Fruit fly (Drosophila melanogaster) whole organism, prepupa: ENCODE measurements around the gene Muted.

Experiments
- Blimp-1 ChIP-seq: fragments of 200-800 bp; sonication (Bioruptor generic); optimal IDR thresholded peaks from 3 replicates; lab custom pipeline; 2017; ENCODE audit warnings: missing biosample characterization, missing genetic modification characterization, mild to moderate bottlenecking, moderate library complexity, missing genetic modification reagents
- CG10631 ChIP-seq: fragments of 200-800 bp; sonication (Bioruptor generic); optimal IDR thresholded peaks from 2 replicates; lab custom pipeline; 2016; ENCODE audit warnings: missing biosample characterization, missing genetic modification characterization
- CG11294 ChIP-seq: fragments of 200-800 bp; sonication (Bioruptor generic); IDR thresholded peaks from 2 replicates; pipeline ENCODE4 v1.3.6; 2022; ENCODE audit warnings: missing biosample characterization, missing genetic modification characterization
- CG11902 ChIP-seq: fragments of 200-800 bp; sonication (Bioruptor generic); optimal IDR thresholded peaks from 3 replicates; lab custom pipeline; 2016; ENCODE audit warnings: missing biosample characterization, missing genetic modification characterization
- CG15336 ChIP-seq: fragments of 200-800 bp; sonication (Bioruptor generic); IDR thresholded peaks from 2 replicates; pipeline ENCODE4 v1.3.6; 2022; ENCODE audit warnings: missing biosample characterization, missing genetic modification characterization
- CG1621 ChIP-seq: fragments of 200-800 bp; sonication (Bioruptor generic); optimal IDR thresholded peaks from 3 replicates; lab custom pipeline; 2018; ENCODE audit warnings: missing biosample characterization, mild to moderate bottlenecking, missing genetic modification characterization
- CG16779 ChIP-seq: fragments of 200-800 bp; sonication (Bioruptor generic); optimal IDR thresholded peaks from 3 replicates; lab custom pipeline; 2017; ENCODE audit warnings: missing biosample characterization, mild to moderate bottlenecking, missing genetic modification characterization
- CG3032 ChIP-seq: fragments of 200-800 bp; optimal IDR thresholded peaks from 2 replicates; lab custom pipeline; 2019; ENCODE audit warnings: missing biosample characterization, mild to moderate bottlenecking, missing genetic modification characterization, moderate library complexity
- CG31627 ChIP-seq: fragments of 200-800 bp; sonication (Bioruptor generic); optimal IDR thresholded peaks from 3 replicates; lab custom pipeline; 2016; ENCODE audit warnings: missing biosample characterization, missing genetic modification characterization
- CG34406 ChIP-seq: fragments of 200-800 bp; sonication (Bioruptor generic); optimal IDR thresholded peaks from 3 replicates; lab custom pipeline; 2016; ENCODE audit warnings: missing biosample characterization, missing genetic modification characterization
- CG3919 ChIP-seq: fragments of 200-800 bp; sonication (Bioruptor generic); optimal IDR thresholded peaks from 3 replicates; lab custom pipeline; 2016; ENCODE audit warnings: missing biosample characterization, missing genetic modification characterization
- CG4318 ChIP-seq: fragments of 200-800 bp; sonication (Bioruptor generic); optimal IDR thresholded peaks from 3 replicates; lab custom pipeline; 2017; ENCODE audit warnings: missing biosample characterization, mild to moderate bottlenecking, missing genetic modification characterization
- CG6163 ChIP-seq: fragments of 200-800 bp; sonication (Bioruptor generic); IDR thresholded peaks from 3 replicates; pipeline ENCODE4 v1.3.6; 2022; ENCODE audit warnings: missing biosample characterization, missing genetic modification characterization
- CG6276 ChIP-seq: fragments of 200-800 bp; sonication (Bioruptor generic); optimal IDR thresholded peaks from 2 replicates; lab custom pipeline; 2017; ENCODE audit warnings: missing biosample characterization, mild to moderate bottlenecking, missing genetic modification characterization
- CG6792 ChIP-seq: fragments of 200-800 bp; sonication (Bioruptor generic); optimal IDR thresholded peaks from 3 replicates; lab custom pipeline; 2016; ENCODE audit warnings: missing biosample characterization, missing genetic modification characterization
- CG6808 ChIP-seq: fragments of 200-800 bp; sonication (Bioruptor generic); optimal IDR thresholded peaks from 3 replicates; lab custom pipeline; 2017; ENCODE audit warnings: missing biosample characterization, missing genetic modification characterization, mild to moderate bottlenecking, moderate library complexity, missing genetic modification reagents
- CG7368 ChIP-seq: fragments of 200-800 bp; sonication (Bioruptor generic); optimal IDR thresholded peaks from 3 replicates; lab custom pipeline; 2016; ENCODE audit warnings: missing biosample characterization, missing genetic modification characterization
- CG8119 ChIP-seq: fragments of 200-800 bp; sonication (Bioruptor generic); IDR thresholded peaks from 3 replicates; pipeline ENCODE4 v1.3.6; 2022; ENCODE audit warnings: missing biosample characterization, missing genetic modification characterization
- CG8319 ChIP-seq: fragments of 200-800 bp; sonication (Bioruptor generic); optimal IDR thresholded peaks from 3 replicates; lab custom pipeline; 2016; ENCODE audit warnings: missing biosample characterization, missing genetic modification characterization
- CG8632 ChIP-seq: fragments of 200-800 bp; sonication (Bioruptor generic); optimal IDR thresholded peaks from 3 replicates; lab custom pipeline; 2016; ENCODE audit warnings: missing biosample characterization, missing genetic modification characterization
- CG9139 ChIP-seq: fragments of 200-800 bp; sonication (Bioruptor generic); optimal IDR thresholded peaks from 3 replicates; lab custom pipeline; 2017; ENCODE audit warnings: missing biosample characterization, mild to moderate bottlenecking, missing genetic modification characterization
- Eip78C ChIP-seq: fragments of 200-800 bp; sonication (Bioruptor generic); peaks from one replicate; lab custom pipeline; 2016; ENCODE audit warnings: missing biosample characterization, missing genetic modification characterization
- Eip93F ChIP-seq: fragments of 200-800 bp; sonication (Bioruptor generic); optimal IDR thresholded peaks from 2 replicates; lab custom pipeline; 2016; ENCODE audit warnings: missing biosample characterization, mild to moderate bottlenecking, missing genetic modification characterization
- Ets21C ChIP-seq: fragments of 200-800 bp; sonication (Bioruptor generic); optimal IDR thresholded peaks from 3 replicates; lab custom pipeline; 2016; ENCODE audit warnings: missing biosample characterization, missing genetic modification characterization
- Ets96B ChIP-seq: fragments of 200-800 bp; optimal IDR thresholded peaks from 2 replicates; lab custom pipeline; 2019; ENCODE audit warnings: missing biosample characterization, mild to moderate bottlenecking, missing genetic modification characterization, moderate library complexity
- Gug ChIP-seq: fragments of 200-800 bp; sonication (Bioruptor generic); IDR thresholded peaks from 2 replicates; pipeline ENCODE4 v1.3.6; 2022; ENCODE audit warnings: missing biosample characterization, missing genetic modification characterization
- Hr38 ChIP-seq: sonication (Bioruptor generic); optimal IDR thresholded peaks from 2 replicates; lab custom pipeline; 2016; ENCODE audit warnings: missing biosample characterization, missing genetic modification characterization
- Hr39 ChIP-seq: fragments of 200-800 bp; sonication (Bioruptor generic); optimal IDR thresholded peaks from 2 replicates; lab custom pipeline; 2016; ENCODE audit warnings: missing biosample characterization, missing genetic modification characterization
- Hr4 ChIP-seq: fragments of 200-800 bp; sonication (Bioruptor generic); optimal IDR thresholded peaks from 3 replicates; lab custom pipeline; 2016; ENCODE audit warnings: missing biosample characterization, missing genetic modification characterization
- Lpt ChIP-seq: fragments of 200-800 bp; sonication (Bioruptor generic); optimal IDR thresholded peaks from 3 replicates; lab custom pipeline; 2016; ENCODE audit warnings: missing biosample characterization, missing genetic modification characterization
- Met ChIP-seq: fragments of 200-800 bp; sonication (Bioruptor generic); optimal IDR thresholded peaks from 3 replicates; lab custom pipeline; 2016; ENCODE audit warnings: missing biosample characterization, missing genetic modification characterization
- OdsH ChIP-seq: fragments of 200-800 bp; sonication (Bioruptor generic); optimal IDR thresholded peaks from 3 replicates; lab custom pipeline; 2016; ENCODE audit warnings: missing biosample characterization, missing genetic modification characterization
- Sox102F ChIP-seq: fragments of 200-800 bp; sonication (Bioruptor generic); optimal IDR thresholded peaks from 2 replicates; lab custom pipeline; 2016; ENCODE audit warnings: missing biosample characterization, mild to moderate bottlenecking, missing genetic modification characterization
- Sox14 ChIP-seq: fragments of 200-800 bp; sonication (Bioruptor generic); optimal IDR thresholded peaks from 3 replicates; lab custom pipeline; 2016; ENCODE audit warnings: missing biosample characterization, missing genetic modification characterization
- Sox15 ChIP-seq: fragments of 200-800 bp; sonication (Bioruptor generic); optimal IDR thresholded peaks from 3 replicates; lab custom pipeline; 2016; ENCODE audit warnings: missing biosample characterization, missing genetic modification characterization
- achi ChIP-seq: fragments of 200-800 bp; sonication (Bioruptor generic); optimal IDR thresholded peaks from 3 replicates; lab custom pipeline; 2016; ENCODE audit warnings: missing biosample characterization, missing genetic modification characterization
- cyc ChIP-seq: fragments of 200-800 bp; sonication (Bioruptor generic); optimal IDR thresholded peaks from 3 replicates; lab custom pipeline; 2016; ENCODE audit warnings: missing biosample characterization, missing genetic modification characterization
- dsx ChIP-seq: fragments of 200-800 bp; optimal IDR thresholded peaks from 3 replicates; lab custom pipeline; 2019; ENCODE audit warnings: missing biosample characterization, mild to moderate bottlenecking, missing genetic modification characterization, moderate library complexity; ENCODE audit not compliant: poor library complexity, severe bottlenecking
- esn ChIP-seq: fragments of 200-800 bp; sonication (Bioruptor generic); optimal IDR thresholded peaks from 2 replicates; lab custom pipeline; 2016; ENCODE audit warnings: missing biosample characterization, mild to moderate bottlenecking, missing genetic modification characterization, moderate library complexity
- fd59A ChIP-seq: fragments of 200-800 bp; sonication (Bioruptor generic); optimal IDR thresholded peaks from 2 replicates; lab custom pipeline; 2017; ENCODE audit warnings: missing biosample characterization, mild to moderate bottlenecking, missing genetic modification characterization, missing genetic modification reagents
- fd85E ChIP-seq: fragments of 200-800 bp; sonication (Bioruptor generic); optimal IDR thresholded peaks from 3 replicates; lab custom pipeline; 2016; ENCODE audit warnings: missing biosample characterization, missing genetic modification characterization
- fkh ChIP-seq: fragments of 200-800 bp; sonication (Bioruptor generic); optimal IDR thresholded peaks from 3 replicates; lab custom pipeline; 2017; ENCODE audit warnings: missing biosample characterization, mild to moderate bottlenecking, missing genetic modification characterization, moderate library complexity
- net ChIP-seq: fragments of 200-800 bp; sonication (Bioruptor generic); optimal IDR thresholded peaks from 3 replicates; lab custom pipeline; 2016; ENCODE audit warnings: missing biosample characterization, missing genetic modification characterization
- pdm3 ChIP-seq: fragments of 200-800 bp; sonication (Bioruptor generic); optimal IDR thresholded peaks from 3 replicates; lab custom pipeline; 2016; ENCODE audit warnings: missing biosample characterization, missing genetic modification characterization
- salr ChIP-seq, 2 experiments: fragments of 200-800 bp; sonication (Bioruptor generic); optimal IDR thresholded peaks; 3 replicates each; lab custom pipeline; 2016 to 2018; ENCODE audit warnings: missing biosample characterization in 2 of 2, missing genetic modification characterization in 2 of 2, mild to moderate bottlenecking in 1 of 2
- spab ChIP-seq: fragments of 200-800 bp; sonication (Bioruptor generic); optimal IDR thresholded peaks from 2 replicates; lab custom pipeline; 2017; ENCODE audit warnings: missing biosample characterization, mild to moderate bottlenecking, missing genetic modification characterization, missing genetic modification reagents
- ss ChIP-seq, 2 experiments: fragments of 200-800 bp; sonication (Bioruptor generic); optimal IDR thresholded peaks; 2 replicates in 1 of 2; 3 replicates in 1 of 2; lab custom pipeline; 2017 to 2018; ENCODE audit warnings: mild to moderate bottlenecking in 2 of 2, missing biosample characterization in 2 of 2, missing genetic modification characterization in 2 of 2, moderate library complexity in 1 of 2
- svp ChIP-seq: fragments of 200-800 bp; sonication (Bioruptor generic); peaks from one replicate; lab custom pipeline; 2016; ENCODE audit warnings: missing biosample characterization, missing genetic modification characterization
- topi ChIP-seq: fragments of 200-800 bp; sonication (Bioruptor generic); optimal IDR thresholded peaks from 3 replicates; lab custom pipeline; 2016; ENCODE audit warnings: missing biosample characterization, missing genetic modification characterization
- vri ChIP-seq: fragments of 200-800 bp; sonication (Bioruptor generic); optimal IDR thresholded peaks from 3 replicates; lab custom pipeline; 2016; ENCODE audit warnings: missing biosample characterization, mild to moderate bottlenecking, missing genetic modification characterization

The Muted gene

DNA sequence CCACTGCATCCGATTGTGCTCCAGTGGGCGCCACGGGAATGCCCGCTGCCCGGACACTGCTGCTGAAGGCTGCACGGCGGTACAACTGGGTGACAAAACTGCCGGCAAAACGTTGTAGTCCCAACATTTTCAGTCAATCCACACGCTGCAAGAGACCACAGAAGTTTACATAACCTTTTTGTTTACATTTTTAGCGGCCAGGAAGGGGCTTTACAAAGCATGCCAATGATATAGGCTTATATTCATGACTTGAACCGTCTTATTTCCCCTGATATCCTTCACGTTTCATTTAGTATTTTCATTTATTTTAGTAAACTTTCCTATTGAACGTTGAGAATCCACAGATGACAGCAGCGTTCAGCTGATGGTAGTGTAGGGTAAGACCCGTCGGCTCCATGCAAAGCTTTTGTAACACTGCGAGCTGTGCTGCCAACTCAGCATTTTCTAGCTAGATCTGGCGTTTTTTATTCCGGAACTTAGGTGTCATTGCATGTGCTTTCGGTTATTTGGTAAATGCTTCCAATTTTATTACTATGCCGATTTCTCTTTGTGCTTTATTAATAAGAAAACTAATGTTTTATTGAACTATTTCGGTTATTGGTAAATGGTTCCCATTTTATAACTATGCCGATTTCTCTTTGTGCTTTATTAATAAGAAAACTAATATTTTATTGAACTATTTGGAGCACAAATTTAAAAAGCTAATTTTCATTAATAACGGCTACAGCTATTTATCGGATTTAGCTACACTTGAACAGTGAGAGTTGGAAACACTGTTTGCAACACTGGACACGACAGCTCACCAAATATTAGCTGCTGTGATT, 48.3 kb downstream of the Muted start, which contains the start of the genes CG13850 and lqfR:
Gene CG13850, minus strand, starts transcription at position 379 of the 824 bp plus-strand sequence.
Gene lqfR, plus strand, starts transcription at position 765 of the 824 bp plus-strand sequence.
- no peak for TF ChIP-seq Eip93F (GFP tag; lab: Kevin White, UChicago)
- peak; percentile 71 for TF ChIP-seq CG8632 (GFP tag; lab: Kevin White, UChicago)
- TF ChIP-seq Sox15 (GFP tag; lab: Kevin White, UChicago) = peak; percentile 70
- peak; percentile 46 for TF ChIP-seq CG9139 (GFP tag; lab: Kevin White, UChicago)
- TF ChIP-seq Sox14 (GFP tag; lab: Kevin White, UChicago) = peak; percentile 79
- TF ChIP-seq Gug (GFP tag; lab: Robert Waterston, UW) = 0 out of 2 replicates have a peak, but pooled peaks have one; percentile 31
- peak; percentile 79 for TF ChIP-seq achi (GFP tag; lab: Kevin White, UChicago)
- no peak for TF ChIP-seq OdsH (GFP tag; lab: Kevin White, UChicago)
- TF ChIP-seq CG6808 (GFP tag; lab: Kevin White, UChicago) = no peak
- TF ChIP-seq CG3032 (tag; lab: Kevin White, UChicago) = peak; percentile 73
- TF ChIP-seq CG10631 (GFP tag; lab: Kevin White, UChicago) = peak; percentile 80
- no peak for TF ChIP-seq CG8119
- no peak for TF ChIP-seq CG16779
- no peak for TF ChIP-seq spab (GFP tag; lab: Kevin White, UChicago)
- TF ChIP-seq CG31627 (GFP tag; lab: Kevin White, UChicago) = peak; percentile 83
- TF ChIP-seq topi (GFP tag; lab: Kevin White, UChicago) = peak; percentile 80
- peak; percentile 87 for TF ChIP-seq esn (GFP tag; lab: Kevin White, UChicago)
- TF ChIP-seq CG4318 (GFP tag; lab: Kevin White, UChicago) = no peak
- TF ChIP-seq cyc = peak; percentile 82
- no peak for TF ChIP-seq dsx (GFP tag; lab: Kevin White, UChicago)
- TF ChIP-seq net (GFP tag; lab: Kevin White, UChicago) = peak; percentile 55
- no peak for TF ChIP-seq ss (GFP tag; optimal IDR thresholded peaks at IDR 0.05; lab: Kevin White, UChicago)
- TF ChIP-seq CG34406 = peak; percentile 65
- TF ChIP-seq Met (GFP tag; lab: Kevin White, UChicago) = peak; percentile 77
- peak; percentile 84 for TF ChIP-seq pdm3 (GFP tag; lab: Kevin White, UChicago)
- peak; percentile 88 for TF ChIP-seq svp (GFP tag; lab: Kevin White, UChicago)
- peak; percentile 6 for TF ChIP-seq Ets96B (tag; lab: Kevin White, UChicago)
- peak; percentile 65 for TF ChIP-seq CG6792 (GFP tag; lab: Kevin White, UChicago)
- peak; percentile 91 for TF ChIP-seq Eip78C (GFP tag; lab: Kevin White, UChicago)
- TF ChIP-seq fd85E (GFP tag; lab: Kevin White, UChicago) = peak; percentile 38
- TF ChIP-seq CG11902 (GFP tag; lab: Kevin White, UChicago) = peak; percentile 72
- TF ChIP-seq fkh = peak; percentile 64
- TF ChIP-seq CG6276 = no peak
- peak; percentile 61; the same call in 1 of the 3 replicates for TF ChIP-seq CG6163
- peak; percentile 50 for TF ChIP-seq Blimp-1 (GFP tag; lab: Kevin White, UChicago)
- TF ChIP-seq Sox102F (GFP tag; lab: Kevin White, UChicago) = no peak
- peak; percentile 39 for TF ChIP-seq Lpt
- no peak for TF ChIP-seq CG15336 (GFP tag; lab: Robert Waterston, UW)
- TF ChIP-seq CG3919 (GFP tag; lab: Kevin White, UChicago) = peak; percentile 74
- no peak for TF ChIP-seq CG1621 (tag; lab: Kevin White, UChicago)
- TF ChIP-seq CG11294 (GFP tag; lab: Robert Waterston, UW) = peak; percentile 18; the same call in 1 of the 2 replicates
- no peak for TF ChIP-seq Hr4
- TF ChIP-seq salr (GFP tag; optimal IDR thresholded peaks at IDR 0.05; lab: Kevin White, UChicago) = no peak
- TF ChIP-seq Hr38 (GFP tag; lab: Kevin White, UChicago) = no peak
- TF ChIP-seq vri = peak; percentile 43
- peak; percentile 71 for TF ChIP-seq Ets21C (GFP tag; lab: Kevin White, UChicago)
- peak; percentile 80 for TF ChIP-seq Hr39 (GFP tag; lab: Kevin White, UChicago)
- peak; percentile 62 for TF ChIP-seq fd59A (GFP tag; lab: Kevin White, UChicago)
- no peak for TF ChIP-seq CG7368 (GFP tag; lab: Kevin White, UChicago)
- peak; percentile 69 for TF ChIP-seq CG8319 (GFP tag; lab: Kevin White, UChicago)
